Worm (Caenorhabditis elegans) whole organism, late embryonic: ENCODE results near the gene spp-24.

ENCODE experiments used
- C08G9.2 ChIP-seq: sonication (generic microtip); optimal IDR thresholded peaks from 2 replicates; lab custom pipeline; 2016; ENCODE audit warnings: mild to moderate bottlenecking, missing genetic modification characterization, moderate library complexity, missing compliant biosample characterization
- C38D4.7 ChIP-seq: fragments of 200-800 bp; sonication (Bioruptor generic); optimal IDR thresholded peaks from 2 replicates; lab custom pipeline; 2018; ENCODE audit warnings: mild to moderate bottlenecking, missing genetic modification characterization, moderate library complexity, missing compliant biosample characterization
- K02D7.2 ChIP-seq: sonication (generic microtip); optimal IDR thresholded peaks from 2 replicates; lab custom pipeline; 2017; ENCODE audit warnings: mild to moderate bottlenecking, missing genetic modification characterization, missing compliant biosample characterization
- T23F11.4 ChIP-seq: fragments of 200-800 bp; sonication (Bioruptor generic); optimal IDR thresholded peaks from 2 replicates; lab custom pipeline; 2018; ENCODE audit warnings: mild to moderate bottlenecking, missing genetic modification characterization, missing compliant biosample characterization
- Y22D7AL.16 ChIP-seq: sonication (generic microtip); optimal IDR thresholded peaks from 2 replicates; lab custom pipeline; 2016; ENCODE audit warnings: missing genetic modification characterization, missing compliant biosample characterization
- ahr-1 ChIP-seq: sonication (generic microtip); optimal IDR thresholded peaks from 2 replicates; lab custom pipeline; 2016; ENCODE audit warnings: missing genetic modification characterization, missing compliant biosample characterization
- ceh-14 ChIP-seq: sonication (generic microtip); optimal IDR thresholded peaks from 2 replicates; lab custom pipeline; 2016; ENCODE audit warnings: missing genotype, missing genetic modification characterization, missing compliant biosample characterization
- ceh-18 ChIP-seq: sonication (generic microtip); optimal IDR thresholded peaks from 2 replicates; lab custom pipeline; 2016; ENCODE audit warnings: missing genetic modification characterization, missing compliant biosample characterization
- ceh-2 ChIP-seq: sonication (generic microtip); optimal IDR thresholded peaks from 2 replicates; lab custom pipeline; 2016; ENCODE audit warnings: missing genotype, missing genetic modification characterization, missing compliant biosample characterization
- ceh-22 ChIP-seq: sonication (generic microtip); optimal IDR thresholded peaks from 2 replicates; lab custom pipeline; 2017; ENCODE audit warnings: missing biosample characterization, missing genetic modification characterization
- ceh-24 ChIP-seq: sonication (generic microtip); optimal IDR thresholded peaks from 2 replicates; lab custom pipeline; 2016; ENCODE audit warnings: mild to moderate bottlenecking, missing genetic modification characterization, missing compliant biosample characterization
- ceh-30 ChIP-seq: fragments of 150-350 bp; optimal IDR thresholded peaks from 2 replicates; lab custom pipeline; 2014; ENCODE audit warnings: missing biosample characterization, missing genetic modification characterization
- ceh-31 ChIP-seq: sonication (generic microtip); optimal IDR thresholded peaks from 2 replicates; lab custom pipeline; 2016; ENCODE audit warnings: missing genetic modification characterization, missing compliant biosample characterization
- ceh-34 ChIP-seq: sonication (generic microtip); optimal IDR thresholded peaks from 2 replicates; lab custom pipeline; 2016; ENCODE audit warnings: mild to moderate bottlenecking, missing genetic modification characterization, missing compliant biosample characterization
- ceh-45 ChIP-seq: fragments of 200-800 bp; sonication (Bioruptor generic); IDR thresholded peaks from 2 replicates; pipeline ENCODE4 v1.3.6; 2022; ENCODE audit warnings: missing genetic modification reagents, missing genetic modification characterization, missing compliant biosample characterization
- ceh-48 ChIP-seq: sonication (generic microtip); optimal IDR thresholded peaks from 2 replicates; lab custom pipeline; 2016; ENCODE audit warnings: missing genetic modification characterization, inconsistent platforms, missing compliant biosample characterization
- che-1 ChIP-seq: sonication (generic microtip); optimal IDR thresholded peaks from 2 replicates; lab custom pipeline; 2016; ENCODE audit warnings: mild to moderate bottlenecking, missing genetic modification characterization, missing compliant biosample characterization
- dmd-4 ChIP-seq: sonication (generic microtip); optimal IDR thresholded peaks from 2 replicates; lab custom pipeline; 2016; ENCODE audit warnings: borderline replicate concordance, missing genetic modification characterization, missing compliant biosample characterization
- eyg-1 ChIP-seq: sonication (generic microtip); optimal IDR thresholded peaks from 2 replicates; lab custom pipeline; 2016; ENCODE audit warnings: missing genotype, missing genetic modification characterization, missing compliant biosample characterization
- fkh-10 ChIP-seq: fragments of 150-350 bp; optimal IDR thresholded peaks from 2 replicates; lab custom pipeline; 2014; ENCODE audit warnings: missing biosample characterization, missing genetic modification reagents, missing genetic modification characterization
- hlh-13 ChIP-seq: fragments of 200-800 bp; sonication (Bioruptor generic); optimal IDR thresholded peaks from 2 replicates; lab custom pipeline; 2018; ENCODE audit warnings: mild to moderate bottlenecking, missing genetic modification characterization, missing compliant biosample characterization
- hlh-15 ChIP-seq: sonication (generic microtip); optimal IDR thresholded peaks from 2 replicates; lab custom pipeline; 2016; ENCODE audit warnings: missing genetic modification characterization, missing compliant biosample characterization
- hlh-30 ChIP-seq: sonication (generic microtip); optimal IDR thresholded peaks from 2 replicates; lab custom pipeline; 2017; ENCODE audit warnings: antibody characterized with exemption, missing genetic modification characterization, missing compliant biosample characterization; ENCODE audit not compliant: insufficient read depth
- hlh-6 ChIP-seq: sonication (generic microtip); optimal IDR thresholded peaks from 2 replicates; lab custom pipeline; 2016; ENCODE audit warnings: missing genotype, missing genetic modification characterization, missing compliant biosample characterization
- lim-6 ChIP-seq: sonication (generic microtip); optimal IDR thresholded peaks from 2 replicates; lab custom pipeline; 2016; ENCODE audit warnings: missing genetic modification characterization, missing compliant biosample characterization
- lin-11 ChIP-seq: fragments of 200-800 bp; sonication (Bioruptor generic); optimal IDR thresholded peaks from 2 replicates; lab custom pipeline; 2018; ENCODE audit warnings: mild to moderate bottlenecking, missing genetic modification characterization, missing compliant biosample characterization
- madf-2 ChIP-seq: sonication (generic microtip); optimal IDR thresholded peaks from 2 replicates; lab custom pipeline; 2017; ENCODE audit warnings: missing genetic modification characterization, missing compliant biosample characterization
- nfya-1 ChIP-seq: sonication (generic microtip); optimal IDR thresholded peaks from 2 replicates; lab custom pipeline; 2017; ENCODE audit warnings: missing genetic modification characterization, mild to moderate bottlenecking, missing compliant biosample characterization, antibody characterized with exemption, moderate library complexity
- nhr-232 ChIP-seq: sonication (generic microtip); optimal IDR thresholded peaks from 2 replicates; lab custom pipeline; 2016; ENCODE audit warnings: missing genetic modification characterization, missing compliant biosample characterization
- pat-9 ChIP-seq: fragments of 200-800 bp; sonication (Bioruptor generic); optimal IDR thresholded peaks from 2 replicates; lab custom pipeline; 2018; ENCODE audit warnings: mild to moderate bottlenecking, missing genetic modification characterization, moderate library complexity, missing compliant biosample characterization
- pax-1 ChIP-seq: fragments of 150-350 bp; optimal IDR thresholded peaks from 2 replicates; lab custom pipeline; 2014; ENCODE audit warnings: missing biosample characterization, missing genetic modification characterization
- pqm-1 ChIP-seq: sonication (generic microtip); optimal IDR thresholded peaks from 2 replicates; lab custom pipeline; 2016; ENCODE audit warnings: missing genetic modification characterization, missing compliant biosample characterization
- pros-1 ChIP-seq: fragments of 150-350 bp; optimal IDR thresholded peaks from 2 replicates; lab custom pipeline; 2014; ENCODE audit warnings: missing biosample characterization, missing genetic modification reagents, missing genetic modification characterization
- rnt-1 ChIP-seq: sonication (generic microtip); optimal IDR thresholded peaks from 2 replicates; lab custom pipeline; 2016; ENCODE audit warnings: missing genetic modification characterization, missing compliant biosample characterization
- sox-2 ChIP-seq: fragments of 200-800 bp; sonication (Bioruptor generic); IDR thresholded peaks from 2 replicates; pipeline ENCODE4 v1.3.6; 2022; ENCODE audit warnings: missing genetic modification reagents, missing genetic modification characterization, missing compliant biosample characterization
- tbx-2 ChIP-seq: sonication (generic microtip); optimal IDR thresholded peaks from 2 replicates; lab custom pipeline; 2016; ENCODE audit warnings: missing genetic modification characterization, missing compliant biosample characterization
- ttx-3 ChIP-seq: sonication (generic microtip); optimal IDR thresholded peaks from 2 replicates; lab custom pipeline; 2016; ENCODE audit warnings: missing genetic modification reagents, missing genetic modification characterization, missing compliant biosample characterization
- unc-3 ChIP-seq, 2 experiments: fragments of 200-800 bp in 1 of 2; sonication (Bioruptor generic) in 1 of 2; sonication (generic microtip) in 1 of 2; conservative IDR thresholded peaks in 1 of 2; optimal IDR thresholded peaks in 1 of 2; 2 replicates each; pipeline versions ENCODE4 v1.3.6 to Lab custom; 2016 to 2022; ENCODE audit warnings: missing compliant biosample characterization in 2 of 2, missing genetic modification characterization in 2 of 2, missing genetic modification reagents in 1 of 2
- unc-55 ChIP-seq: sonication (generic microtip); optimal IDR thresholded peaks from 2 replicates; lab custom pipeline; 2017; ENCODE audit warnings: missing biosample characterization, missing genetic modification reagents, missing genetic modification characterization
- unc-86 ChIP-seq: sonication (generic microtip); optimal IDR thresholded peaks from 2 replicates; lab custom pipeline; 2016; ENCODE audit warnings: missing genetic modification characterization, missing compliant biosample characterization
- zip-5 ChIP-seq: sonication (generic microtip); optimal IDR thresholded peaks from 2 replicates; lab custom pipeline; 2016; ENCODE audit warnings: missing genetic modification characterization, missing compliant biosample characterization
- ztf-16 ChIP-seq: sonication (generic microtip); optimal IDR thresholded peaks from 2 replicates; lab custom pipeline; 2017; ENCODE audit warnings: missing genetic modification characterization, missing compliant biosample characterization

The spp-24 gene

ce11 chrII:29578-29977, 9.8 kb downstream of the spp-24 start:
- TF ChIP-seq ceh-45 (GFP tag; lab: Robert Waterston, UW) (no peak), fkh-10 (GFP tag; lab: Kevin White, UChicago) (no peak), ttx-3 (no peak), T23F11.4 (no peak), hlh-6 (tag; lab: Kevin White, UChicago) (no peak), ceh-30 (tag; lab: Kevin White, UChicago) (no peak), pqm-1 (tag; lab: Kevin White, UChicago) (no peak), Y22D7AL.16 (tag; lab: Kevin White, UChicago) (no peak), zip-5 (tag; lab: Kevin White, UChicago) (no peak), unc-3 (GFP tag; conservative IDR thresholded peaks at IDR 0.05; lab: Robert Waterston, UW) (no peak), unc-3 (tag; optimal IDR thresholded peaks at IDR 0.05; lab: Kevin White, UChicago) (no peak), C08G9.2 (tag; lab: Kevin White, UChicago) (no peak), pat-9 (no peak), pax-1 (no peak), lim-6 (tag; lab: Kevin White, UChicago) (no peak), lin-11 (tag; lab: Kevin White, UChicago) (no peak), unc-55 (no peak), ahr-1 (tag; lab: Kevin White, UChicago) (no peak), hlh-30 (tag; lab: Kevin White, UChicago) (no peak), ceh-22 (tag; lab: Kevin White, UChicago) (no peak), eyg-1 (tag; lab: Kevin White, UChicago) (no peak)

ce11 chrII:28283-28682, 11.1 kb downstream of the spp-24 start, which contains the start of gene F23F1.4:
F23F1.4 (minus strand) TSS chrII:28423.
- TF ChIP-seq hlh-13 (GFP tag; lab: Kevin White, UChicago) (no peak), pat-9 (no peak), pros-1 (tag; lab: Kevin White, UChicago) (no peak), pax-1 (no peak), unc-55 (no peak), Y22D7AL.16 (tag; lab: Kevin White, UChicago) (no peak), eyg-1 (tag; lab: Kevin White, UChicago) (no peak), che-1 (tag; lab: Kevin White, UChicago) (no peak), ceh-48 (tag; lab: Kevin White, UChicago) (no peak), ceh-14 (tag; lab: Kevin White, UChicago) (no peak), ztf-16 (tag; lab: Kevin White, UChicago) (no peak), dmd-4 (tag; lab: Kevin White, UChicago) (no peak), ceh-45 (GFP tag; lab: Robert Waterston, UW) (no peak), ceh-34 (tag; lab: Kevin White, UChicago) (no peak), unc-86 (tag; lab: Kevin White, UChicago) (no peak), nhr-232 (tag; lab: Kevin White, UChicago) (no peak), nfya-1 (tag; lab: Kevin White, UChicago) (no peak), lim-6 (tag; lab: Kevin White, UChicago) (no peak), ceh-24 (tag; lab: Kevin White, UChicago) (no peak), K02D7.2 (tag; lab: Kevin White, UChicago) (no peak)
- TF ChIP-seq, all 69 proteins: peak for 0

ce11 chrII:24559-24998, 14.8 kb downstream of the spp-24 start, which contains the start of gene enee-1:
enee-1 (plus strand) TSS chrII:24666.
- TF ChIP-seq tbx-2 (tag; lab: Kevin White, UChicago) (peak; percentile 25), ceh-18 (tag; lab: Kevin White, UChicago) (peak; percentile 8), ceh-2 (tag; lab: Kevin White, UChicago) (no peak), fkh-10 (GFP tag; lab: Kevin White, UChicago) (no peak), pat-9 (no peak), rnt-1 (tag; lab: Kevin White, UChicago) (peak; percentile 53), madf-2 (tag; lab: Kevin White, UChicago) (no peak), ttx-3 (no peak), hlh-15 (no peak), nfya-1 (tag; lab: Kevin White, UChicago) (peak; percentile 54), C38D4.7 (GFP tag; lab: Kevin White, UChicago) (no peak), ceh-30 (tag; lab: Kevin White, UChicago) (peak; percentile 68), T23F11.4 (no peak), ceh-31 (tag; lab: Kevin White, UChicago) (peak; percentile 21), ceh-48 (tag; lab: Kevin White, UChicago) (peak; percentile 29), eyg-1 (tag; lab: Kevin White, UChicago) (no peak), sox-2 (GFP tag; lab: Robert Waterston, UW) (no peak), ceh-14 (tag; lab: Kevin White, UChicago) (no peak)
